Worm (Caenorhabditis elegans) whole organism, L1 larva: ENCODE measurements around the gene srg-41.

Experiments
- irx-1 ChIP-seq: sonication (generic microtip); optimal IDR thresholded peaks from 2 replicates; lab custom pipeline; 2016; ENCODE audit warnings: missing genetic modification characterization, missing compliant biosample characterization
- lin-39 ChIP-seq: fragments of 150-350 bp; optimal IDR thresholded peaks from 2 replicates; lab custom pipeline; 2014; ENCODE audit warnings: missing biosample characterization, missing genetic modification reagents, missing genetic modification characterization
- nhr-11 ChIP-seq: fragments of 150-350 bp; optimal IDR thresholded peaks from 2 replicates; lab custom pipeline; 2014; ENCODE audit warnings: missing biosample characterization, missing genetic modification characterization
- nhr-12 ChIP-seq: sonication (generic microtip); optimal IDR thresholded peaks from 2 replicates; lab custom pipeline; 2017; ENCODE audit warnings: missing biosample characterization, missing genetic modification characterization
- nhr-237 ChIP-seq: fragments of 150-350 bp; optimal IDR thresholded peaks from 2 replicates; lab custom pipeline; 2014; ENCODE audit warnings: missing biosample characterization, missing genetic modification characterization
- nhr-71 ChIP-seq: sonication (generic microtip); optimal IDR thresholded peaks from 2 replicates; lab custom pipeline; 2016; ENCODE audit warnings: mild to moderate bottlenecking, missing genetic modification characterization, moderate library complexity, missing compliant biosample characterization
- nhr-77 ChIP-seq: fragments of 150-350 bp; optimal IDR thresholded peaks from 2 replicates; lab custom pipeline; 2014; ENCODE audit warnings: missing biosample characterization, missing genetic modification characterization
- nhr-90 ChIP-seq: sonication (generic microtip); optimal IDR thresholded peaks from 2 replicates; lab custom pipeline; 2016; ENCODE audit warnings: mild to moderate bottlenecking, missing genetic modification characterization, missing compliant biosample characterization; ENCODE audit not compliant: poor library complexity
- skn-1 ChIP-seq: fragments of 150-350 bp; optimal IDR thresholded peaks from 2 replicates; lab custom pipeline; 2014; ENCODE audit warnings: missing biosample characterization, missing genetic modification characterization
- snu-23 ChIP-seq: sonication (generic microtip); optimal IDR thresholded peaks from 2 replicates; lab custom pipeline; 2016; ENCODE audit warnings: missing genetic modification characterization, missing compliant biosample characterization
- sox-4 ChIP-seq: sonication (generic microtip); optimal IDR thresholded peaks from 2 replicates; lab custom pipeline; 2016; ENCODE audit warnings: missing genetic modification characterization, missing compliant biosample characterization
- vab-15 ChIP-seq: sonication (generic microtip); optimal IDR thresholded peaks from 2 replicates; lab custom pipeline; 2017; ENCODE audit warnings: missing genotype, mild to moderate bottlenecking, missing genetic modification characterization, missing compliant biosample characterization
- ztf-11 ChIP-seq, 2 experiments: sonication (generic microtip); optimal IDR thresholded peaks; 2 replicates each; lab custom pipeline; 2016 to 2017; ENCODE audit warnings: missing genetic modification characterization in 2 of 2, missing biosample characterization in 1 of 2, missing compliant biosample characterization in 1 of 2

DNA sequence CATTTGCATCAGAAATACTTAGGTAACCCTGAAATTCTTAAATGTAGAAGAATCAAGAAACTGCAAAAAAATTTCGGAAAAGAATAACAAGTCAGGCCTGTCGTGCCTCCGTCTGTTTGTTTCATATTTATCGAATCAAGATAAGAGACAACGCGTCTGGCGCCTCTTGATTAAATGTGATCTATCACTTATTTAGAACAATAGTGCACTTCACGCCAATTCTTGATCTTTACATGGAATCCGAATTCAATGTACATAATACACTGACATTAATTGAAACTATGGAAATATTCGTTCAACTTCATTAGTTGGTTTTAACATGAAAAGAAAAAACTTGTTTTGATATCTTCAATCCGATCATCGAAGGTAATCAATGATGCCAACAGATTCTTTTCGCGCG lies 39.2 kb downstream of the srg-41 start, which contains the start of gene mboa-2:
- TF ChIP-seq nhr-90 (tag; lab: Kevin White, UChicago): peak; percentile 64
- no peak for TF ChIP-seq ztf-11 (tag; optimal IDR thresholded peaks at IDR 0.05; lab: Kevin White, UChicago)
- peak; percentile 16 for TF ChIP-seq snu-23
- no peak for TF ChIP-seq nhr-237 (tag; lab: Kevin White, UChicago)
- no peak for TF ChIP-seq nhr-77 (tag; lab: Kevin White, UChicago)
- no peak for TF ChIP-seq skn-1 (tag; lab: Kevin White, UChicago)
- TF ChIP-seq nhr-71 (tag; lab: Kevin White, UChicago): peak; percentile 56
- TF ChIP-seq vab-15 (tag; lab: Kevin White, UChicago): no peak
- TF ChIP-seq nhr-12 (tag; lab: Kevin White, UChicago): no peak
- no peak for TF ChIP-seq irx-1
- no peak for TF ChIP-seq lin-39 (tag; lab: Kevin White, UChicago)
- no peak for TF ChIP-seq nhr-11 (tag; lab: Kevin White, UChicago)
- TF ChIP-seq sox-4: no peak
